Worm (Caenorhabditis elegans) whole organism, late embryonic: ENCODE measurements around the gene K07H8.5.

Source experiments
- F13H6.1 ChIP-seq: sonication (generic microtip); optimal IDR thresholded peaks from 2 replicates; lab custom pipeline; 2016; ENCODE audit warnings: missing genetic modification characterization, missing compliant biosample characterization
- Y22D7AL.16 ChIP-seq: sonication (generic microtip); optimal IDR thresholded peaks from 2 replicates; lab custom pipeline; 2016; ENCODE audit warnings: missing genetic modification characterization, missing compliant biosample characterization
- ceh-18 ChIP-seq: sonication (generic microtip); optimal IDR thresholded peaks from 2 replicates; lab custom pipeline; 2016; ENCODE audit warnings: missing genetic modification characterization, missing compliant biosample characterization
- ceh-22 ChIP-seq: sonication (generic microtip); optimal IDR thresholded peaks from 2 replicates; lab custom pipeline; 2017; ENCODE audit warnings: missing biosample characterization, missing genetic modification characterization
- ceh-24 ChIP-seq: sonication (generic microtip); optimal IDR thresholded peaks from 2 replicates; lab custom pipeline; 2016; ENCODE audit warnings: mild to moderate bottlenecking, missing genetic modification characterization, missing compliant biosample characterization
- ceh-30 ChIP-seq: fragments of 150-350 bp; optimal IDR thresholded peaks from 2 replicates; lab custom pipeline; 2014; ENCODE audit warnings: missing biosample characterization, missing genetic modification characterization
- ceh-31 ChIP-seq: sonication (generic microtip); optimal IDR thresholded peaks from 2 replicates; lab custom pipeline; 2016; ENCODE audit warnings: missing genetic modification characterization, missing compliant biosample characterization
- ceh-48 ChIP-seq: sonication (generic microtip); optimal IDR thresholded peaks from 2 replicates; lab custom pipeline; 2016; ENCODE audit warnings: missing genetic modification characterization, inconsistent platforms, missing compliant biosample characterization
- ceh-6 ChIP-seq: fragments of 200-800 bp; sonication (Bioruptor generic); optimal IDR thresholded peaks from 2 replicates; lab custom pipeline; 2018; ENCODE audit warnings: mild to moderate bottlenecking, missing genetic modification characterization, missing compliant biosample characterization
- elt-2 ChIP-seq: sonication (generic microtip); optimal IDR thresholded peaks from 2 replicates; lab custom pipeline; 2016; ENCODE audit warnings: missing genetic modification reagents, missing genetic modification characterization, missing compliant biosample characterization
- elt-4 ChIP-seq: sonication (generic microtip); optimal IDR thresholded peaks from 2 replicates; lab custom pipeline; 2016; ENCODE audit warnings: missing genetic modification characterization, missing compliant biosample characterization
- ets-4 ChIP-seq: sonication (generic microtip); optimal IDR thresholded peaks from 2 replicates; lab custom pipeline; 2016; ENCODE audit warnings: missing genetic modification characterization, missing compliant biosample characterization
- fax-1 ChIP-seq: sonication (generic microtip); optimal IDR thresholded peaks from 2 replicates; lab custom pipeline; 2016; ENCODE audit warnings: missing genotype, missing genetic modification characterization, missing compliant biosample characterization
- gmeb-2 ChIP-seq: sonication (generic microtip); optimal IDR thresholded peaks from 2 replicates; lab custom pipeline; 2016; ENCODE audit warnings: missing genetic modification characterization, inconsistent platforms, missing compliant biosample characterization
- hlh-13 ChIP-seq: fragments of 200-800 bp; sonication (Bioruptor generic); optimal IDR thresholded peaks from 2 replicates; lab custom pipeline; 2018; ENCODE audit warnings: mild to moderate bottlenecking, missing genetic modification characterization, missing compliant biosample characterization
- hlh-15 ChIP-seq: sonication (generic microtip); optimal IDR thresholded peaks from 2 replicates; lab custom pipeline; 2016; ENCODE audit warnings: missing genetic modification characterization, missing compliant biosample characterization
- hlh-30 ChIP-seq: sonication (generic microtip); optimal IDR thresholded peaks from 2 replicates; lab custom pipeline; 2017; ENCODE audit warnings: antibody characterized with exemption, missing genetic modification characterization, missing compliant biosample characterization; ENCODE audit not compliant: insufficient read depth
- madf-2 ChIP-seq: sonication (generic microtip); optimal IDR thresholded peaks from 2 replicates; lab custom pipeline; 2017; ENCODE audit warnings: missing genetic modification characterization, missing compliant biosample characterization
- mec-3 ChIP-seq: sonication (generic microtip); optimal IDR thresholded peaks from 2 replicates; lab custom pipeline; 2016; ENCODE audit warnings: borderline replicate concordance, missing genetic modification characterization, missing compliant biosample characterization
- nfya-1 ChIP-seq: sonication (generic microtip); optimal IDR thresholded peaks from 2 replicates; lab custom pipeline; 2017; ENCODE audit warnings: missing genetic modification characterization, mild to moderate bottlenecking, missing compliant biosample characterization, antibody characterized with exemption, moderate library complexity
- nhr-11 ChIP-seq: fragments of 150-350 bp; optimal IDR thresholded peaks from 2 replicates; lab custom pipeline; 2014; ENCODE audit warnings: missing biosample characterization, missing genetic modification characterization
- nhr-232 ChIP-seq: sonication (generic microtip); optimal IDR thresholded peaks from 2 replicates; lab custom pipeline; 2016; ENCODE audit warnings: missing genetic modification characterization, missing compliant biosample characterization
- npax-4 ChIP-seq: sonication (generic microtip); optimal IDR thresholded peaks from 2 replicates; lab custom pipeline; 2016; ENCODE audit warnings: missing genetic modification characterization, missing compliant biosample characterization
- pag-3 ChIP-seq: sonication (generic microtip); optimal IDR thresholded peaks from 2 replicates; lab custom pipeline; 2016; ENCODE audit warnings: missing compliant biosample characterization, missing genetic modification characterization, borderline replicate concordance
- pax-1 ChIP-seq: fragments of 150-350 bp; optimal IDR thresholded peaks from 2 replicates; lab custom pipeline; 2014; ENCODE audit warnings: missing biosample characterization, missing genetic modification characterization
- pha-2 ChIP-seq: sonication (generic microtip); optimal IDR thresholded peaks from 2 replicates; lab custom pipeline; 2017; ENCODE audit warnings: mild to moderate bottlenecking, missing genetic modification characterization, missing compliant biosample characterization
- pha-4 ChIP-seq: fragments of 150-350 bp; optimal IDR thresholded peaks from 2 replicates; lab custom pipeline; 2018; ENCODE audit warnings: missing biosample characterization, missing genetic modification reagents, missing genetic modification characterization
- pros-1 ChIP-seq: fragments of 150-350 bp; optimal IDR thresholded peaks from 2 replicates; lab custom pipeline; 2014; ENCODE audit warnings: missing biosample characterization, missing genetic modification reagents, missing genetic modification characterization
- ref-2 ChIP-seq: sonication (generic microtip); optimal IDR thresholded peaks from 2 replicates; lab custom pipeline; 2016; ENCODE audit warnings: missing genetic modification characterization, missing compliant biosample characterization
- sdc-2 ChIP-seq: sonication (generic microtip); optimal IDR thresholded peaks from 2 replicates; lab custom pipeline; 2016; ENCODE audit warnings: missing genotype, missing genetic modification characterization, missing compliant biosample characterization
- sox-2 ChIP-seq: fragments of 200-800 bp; sonication (Bioruptor generic); IDR thresholded peaks from 2 replicates; pipeline ENCODE4 v1.3.6; 2022; ENCODE audit warnings: missing genetic modification reagents, missing genetic modification characterization, missing compliant biosample characterization
- sox-4 ChIP-seq: sonication (generic microtip); optimal IDR thresholded peaks from 2 replicates; lab custom pipeline; 2017; ENCODE audit warnings: mild to moderate bottlenecking, missing genetic modification characterization, inconsistent platforms, missing compliant biosample characterization
- syd-9 ChIP-seq: sonication (generic microtip); optimal IDR thresholded peaks from 2 replicates; lab custom pipeline; 2016; ENCODE audit warnings: mild to moderate bottlenecking, missing genetic modification characterization, moderate library complexity, missing compliant biosample characterization
- tbx-2 ChIP-seq: sonication (generic microtip); optimal IDR thresholded peaks from 2 replicates; lab custom pipeline; 2016; ENCODE audit warnings: missing genetic modification characterization, missing compliant biosample characterization
- unc-3 ChIP-seq, 2 experiments: fragments of 200-800 bp in 1 of 2; sonication (Bioruptor generic) in 1 of 2; sonication (generic microtip) in 1 of 2; conservative IDR thresholded peaks in 1 of 2; optimal IDR thresholded peaks in 1 of 2; 2 replicates each; pipeline versions ENCODE4 v1.3.6 to Lab custom; 2016 to 2022; ENCODE audit warnings: missing compliant biosample characterization in 2 of 2, missing genetic modification characterization in 2 of 2, missing genetic modification reagents in 1 of 2
- unc-42 ChIP-seq: sonication (generic microtip); optimal IDR thresholded peaks from 2 replicates; lab custom pipeline; 2016; ENCODE audit warnings: missing genotype, missing genetic modification characterization, missing compliant biosample characterization
- unc-55 ChIP-seq: sonication (generic microtip); optimal IDR thresholded peaks from 2 replicates; lab custom pipeline; 2017; ENCODE audit warnings: missing biosample characterization, missing genetic modification reagents, missing genetic modification characterization
- zip-5 ChIP-seq: sonication (generic microtip); optimal IDR thresholded peaks from 2 replicates; lab custom pipeline; 2016; ENCODE audit warnings: missing genetic modification characterization, missing compliant biosample characterization
- ztf-16 ChIP-seq: sonication (generic microtip); optimal IDR thresholded peaks from 2 replicates; lab custom pipeline; 2017; ENCODE audit warnings: missing genetic modification characterization, missing compliant biosample characterization

Gene K07H8.5

ce11 chrIV:8302648-8303161 is 34.6 kb downstream of the K07H8.5 start:
- TF ChIP-seq F13H6.1 (tag; lab: Kevin White, UChicago) = no peak
- no peak for TF ChIP-seq madf-2 (tag; lab: Kevin White, UChicago)

- TF ChIP-seq ceh-24 (tag; lab: Kevin White, UChicago) = no peak
- no peak for TF ChIP-seq gmeb-2
- no peak for TF ChIP-seq ceh-48
- no peak for TF ChIP-seq sox-4
- TF ChIP-seq Y22D7AL.16 = no peak
- no peak for TF ChIP-seq ceh-22
- TF ChIP-seq ztf-16 (tag; lab: Kevin White, UChicago) = no peak
- TF ChIP-seq fax-1 (tag; lab: Kevin White, UChicago) = no peak
- no peak for TF ChIP-seq mec-3 (tag; lab: Kevin White, UChicago)
- no peak for TF ChIP-seq pros-1 (tag; lab: Kevin White, UChicago)
- no peak for TF ChIP-seq unc-55 (GFP tag; lab: Kevin White, UChicago)
- no peak for TF ChIP-seq sdc-2
- no peak for TF ChIP-seq npax-4 (tag; lab: Kevin White, UChicago)
- no peak for TF ChIP-seq ref-2 (tag; lab: Kevin White, UChicago)
- TF ChIP-seq syd-9 (tag; lab: Kevin White, UChicago) = no peak
- TF ChIP-seq sox-2 (GFP tag; lab: Robert Waterston, UW) = no peak
- TF ChIP-seq hlh-15 = no peak
- TF ChIP-seq pha-4 (tag; lab: Kevin White, UChicago) = no peak
- TF ChIP-seq, all 69 proteins: peak for 0
Measured at ce11 chrIV:8303668-8304067, 35.5 kb downstream of the K07H8.5 start, which contains the start of gene vha-5. TSS of gene vha-5 (plus strand) at chrIV:8303968.

ce11 chrIV:8307408-8307807 is 39.3 kb downstream of the K07H8.5 start:
- TF ChIP-seq tbx-2 = no peak
- TF ChIP-seq nhr-232 (tag; lab: Kevin White, UChicago) = no peak
- TF ChIP-seq ceh-18 (tag; lab: Kevin White, UChicago) = no peak
- no peak for TF ChIP-seq pag-3 (tag; lab: Kevin White, UChicago)
- TF ChIP-seq nhr-11 (tag; lab: Kevin White, UChicago) = no peak
- TF ChIP-seq ceh-31 = no peak
- no peak for TF ChIP-seq sdc-2
- TF ChIP-seq elt-2 (tag; lab: Kevin White, UChicago) = no peak
- no peak for TF ChIP-seq ref-2 (tag; lab: Kevin White, UChicago)
- TF ChIP-seq hlh-13 = no peak
- TF ChIP-seq unc-42 (tag; lab: Kevin White, UChicago) = no peak
- no peak for TF ChIP-seq ceh-48
- TF ChIP-seq hlh-30 = no peak
- TF ChIP-seq hlh-15 = no peak

ce11 chrIV:8312105-8312504 is 44.0 kb downstream of the K07H8.5 start:
- TF ChIP-seq unc-3 (GFP tag; conservative IDR thresholded peaks at IDR 0.05; lab: Robert Waterston, UW) (no peak), unc-3 (tag; optimal IDR thresholded peaks at IDR 0.05; lab: Kevin White, UChicago) (no peak), pha-2 (tag; lab: Kevin White, UChicago) (no peak), hlh-15 (no peak), elt-4 (tag; lab: Kevin White, UChicago) (no peak), pros-1 (tag; lab: Kevin White, UChicago) (no peak), F13H6.1 (tag; lab: Kevin White, UChicago) (no peak), nfya-1 (no peak), zip-5 (tag; lab: Kevin White, UChicago) (no peak), ceh-6 (GFP tag; lab: Kevin White, UChicago) (no peak), Y22D7AL.16 (no peak), ceh-30 (tag; lab: Kevin White, UChicago) (no peak), ets-4 (tag; lab: Kevin White, UChicago) (no peak), hlh-13 (no peak), tbx-2 (no peak), pax-1 (no peak), sox-2 (GFP tag; lab: Robert Waterston, UW) (no peak), pag-3 (tag; lab: Kevin White, UChicago) (no peak), fax-1 (tag; lab: Kevin White, UChicago) (no peak), ceh-31 (no peak)
